Worm (Caenorhabditis elegans): ENCODE results near the gene nhr-222.

The nhr-222 gene

DNA sequence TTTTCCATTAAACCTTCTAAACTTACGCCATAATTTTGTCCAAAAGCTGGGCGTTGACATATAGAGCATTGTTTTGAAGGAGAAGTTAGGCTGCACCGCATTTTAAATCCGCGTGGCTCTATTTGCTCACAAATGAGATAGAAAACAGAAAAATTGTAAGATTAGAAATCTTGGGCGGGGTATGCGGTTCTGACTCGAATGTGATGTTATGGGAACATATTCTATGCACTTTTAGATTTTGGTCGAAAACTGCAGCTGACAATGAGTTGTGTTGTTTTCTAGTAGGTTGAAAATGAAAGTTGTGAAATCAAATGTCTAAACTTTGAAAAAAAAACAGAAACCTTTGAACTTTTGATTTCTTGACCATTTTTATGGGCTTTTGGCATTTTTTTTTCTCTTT, at the start of gene nhr-222:
TSS of gene nhr-222 (minus strand) at position 101 of the 400 bp plus-strand sequence.
- no peak for TF ChIP-seq him-1 (tag; optimal IDR thresholded peaks at IDR 0.05)
- no peak for TF ChIP-seq W03F9.2 (tag; optimal IDR thresholded peaks at IDR 0.05)
- no peak for TF ChIP-seq dao-5 (tag; optimal IDR thresholded peaks at IDR 0.05)

DNA sequence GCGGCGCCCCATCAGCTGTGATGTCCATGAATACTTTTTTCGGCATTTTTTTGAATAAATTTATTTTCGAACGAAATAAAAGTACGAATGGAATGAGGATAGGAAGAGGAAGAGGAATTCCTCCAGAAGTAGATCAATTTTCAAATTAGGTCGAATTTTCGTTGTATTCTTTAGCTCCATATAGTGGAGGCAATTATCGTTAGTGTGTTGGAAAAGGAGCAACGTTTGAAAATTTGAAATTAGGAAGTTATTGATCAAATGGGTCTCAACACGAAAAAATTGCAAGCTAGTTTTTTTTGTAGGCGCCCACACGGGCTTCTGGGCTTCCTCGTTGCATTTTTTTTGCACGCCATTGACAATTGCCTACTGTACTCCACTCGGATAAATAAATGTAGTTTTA, 48.9 kb upstream of the nhr-222 start, which contains the start of gene T22F3.12:
TSS of gene T22F3.12 (minus strand) at position 101 of the 400 bp plus-strand sequence.
- TF ChIP-seq dao-5 (tag; optimal IDR thresholded peaks at IDR 0.05): no peak
- no peak for TF ChIP-seq him-1 (tag; optimal IDR thresholded peaks at IDR 0.05)
- TF ChIP-seq W03F9.2 (tag; optimal IDR thresholded peaks at IDR 0.05): no peak

DNA sequence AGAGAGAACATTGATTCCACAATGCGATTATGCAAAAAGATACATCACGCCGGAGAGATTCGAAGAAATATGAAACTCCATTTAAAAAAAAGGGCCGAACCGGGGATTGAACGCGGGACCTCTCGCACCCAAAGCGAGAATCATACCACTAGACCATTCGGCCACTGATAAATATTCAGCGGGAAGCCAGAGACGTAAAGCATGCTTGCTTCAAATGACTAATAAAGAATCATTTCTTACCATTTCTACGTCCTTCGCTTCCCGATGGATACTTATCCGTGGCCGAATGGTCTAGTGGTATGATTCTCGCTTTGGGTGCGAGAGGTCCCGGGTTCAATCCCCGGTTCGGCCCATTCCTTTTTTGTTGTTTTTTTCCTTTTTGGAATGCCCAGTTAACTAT, 45.0 kb upstream of the nhr-222 start:
- no peak for TF ChIP-seq W03F9.2 (tag; optimal IDR thresholded peaks at IDR 0.05)
- no peak for TF ChIP-seq dao-5 (tag; optimal IDR thresholded peaks at IDR 0.05)
- TF ChIP-seq him-1 (tag; optimal IDR thresholded peaks at IDR 0.05): no peak

DNA sequence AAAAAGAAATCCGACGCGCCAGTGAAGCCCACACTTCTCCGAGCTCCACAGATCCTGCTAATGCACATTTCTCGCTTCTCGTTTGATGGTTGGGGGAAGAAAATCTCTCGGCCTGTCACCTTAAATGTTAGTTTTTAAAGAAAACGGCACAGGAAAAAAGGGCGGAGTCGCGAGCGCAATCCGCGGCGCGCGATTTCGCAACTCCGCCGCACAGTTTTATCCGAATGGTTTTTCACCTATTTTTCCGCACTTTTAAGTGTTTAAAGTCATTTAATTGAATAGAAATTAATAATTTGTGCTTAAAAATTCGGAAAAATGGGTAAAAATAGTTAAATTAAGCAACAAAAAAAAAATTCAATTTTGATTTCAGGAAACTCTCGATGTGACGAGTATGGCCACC, 44.4 kb upstream of the nhr-222 start:
- TF ChIP-seq dao-5 (tag; optimal IDR thresholded peaks at IDR 0.05) (no peak), him-1 (tag; optimal IDR thresholded peaks at IDR 0.05) (no peak), W03F9.2 (tag; optimal IDR thresholded peaks at IDR 0.05) (no peak)

DNA sequence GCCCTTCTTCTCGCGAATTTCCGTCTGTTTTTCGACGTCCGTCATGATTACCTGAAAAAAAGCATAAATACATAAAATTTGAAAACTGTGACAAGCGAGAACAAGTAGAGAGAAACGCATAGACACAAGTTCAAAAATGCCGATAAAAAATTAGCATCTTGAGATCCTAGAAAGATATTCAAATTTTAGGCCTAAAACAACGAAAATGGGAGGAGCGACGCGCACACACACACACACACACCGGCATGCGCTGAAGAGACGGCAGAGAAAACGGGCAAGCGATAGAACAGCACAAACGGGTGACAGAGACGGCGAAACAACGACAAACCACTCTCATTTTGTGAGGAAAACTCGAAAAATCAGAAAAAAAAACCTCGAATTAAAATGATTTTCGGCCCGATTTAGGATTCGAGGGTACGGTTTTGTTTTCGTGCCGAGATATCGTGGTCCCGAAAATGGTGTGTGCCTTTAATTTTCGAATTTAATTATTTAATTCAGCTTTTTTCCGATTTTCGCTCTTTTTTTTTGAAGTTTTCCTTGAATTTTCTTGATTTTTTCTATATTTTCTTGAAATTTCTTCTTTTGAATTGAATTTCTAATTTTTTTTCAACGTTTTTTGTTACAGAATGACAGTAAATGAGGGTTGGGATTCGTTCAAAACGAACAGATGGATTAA, 42.9 kb upstream of the nhr-222 start, which contains the start of the genes rpl-11.1 and T22F3.2:
TSS of gene rpl-11.1 (minus strand) at position 51 of the 676 bp plus-strand sequence.
TSS of gene T22F3.2 (plus strand) at position 626 of the 676 bp plus-strand sequence.
- no peak for TF ChIP-seq him-1 (tag; optimal IDR thresholded peaks at IDR 0.05)
- no peak for TF ChIP-seq dao-5 (tag; optimal IDR thresholded peaks at IDR 0.05)
- TF ChIP-seq W03F9.2 (tag; optimal IDR thresholded peaks at IDR 0.05): no peak

DNA sequence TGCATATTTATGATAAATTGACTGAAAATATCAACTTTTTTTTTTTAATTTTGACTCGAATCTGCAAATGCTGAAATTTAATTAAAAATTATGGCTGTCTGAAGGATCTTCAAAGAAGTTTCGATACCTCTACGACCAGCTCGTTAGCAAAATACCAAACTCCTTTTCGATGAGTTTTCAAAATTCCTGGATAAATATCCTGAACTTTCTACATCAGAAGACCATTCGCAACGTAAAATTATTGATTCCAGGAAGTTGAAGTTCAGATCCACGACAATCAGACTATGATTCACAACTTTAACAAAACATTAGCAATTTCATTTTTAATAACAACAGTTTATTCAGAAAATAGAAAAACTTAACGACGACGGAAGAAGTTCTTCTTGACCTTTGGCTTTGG, 41.8 kb upstream of the nhr-222 start:
- no peak for TF ChIP-seq W03F9.2 (tag; optimal IDR thresholded peaks at IDR 0.05)

DNA sequence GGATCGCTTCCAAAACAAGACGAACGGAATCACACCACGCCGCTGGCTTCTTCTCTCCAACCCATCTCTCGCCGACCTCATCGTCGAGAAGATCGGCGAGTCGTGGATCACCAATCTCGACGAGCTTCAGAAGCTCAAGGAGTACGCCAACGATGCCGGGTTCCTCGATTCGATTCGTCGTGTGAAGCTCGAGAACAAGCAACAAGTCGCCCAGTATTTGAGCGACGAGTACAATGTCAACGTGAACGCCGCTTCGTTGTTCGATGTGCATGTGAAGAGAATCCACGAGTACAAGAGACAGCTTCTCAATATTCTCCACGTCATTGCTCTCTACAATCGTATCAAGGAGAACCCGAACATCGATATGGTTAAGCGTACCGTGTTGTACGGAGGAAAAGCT, 40.4 kb upstream of the nhr-222 start:
- no peak for TF ChIP-seq W03F9.2 (tag; optimal IDR thresholded peaks at IDR 0.05)
- no peak for TF ChIP-seq him-1 (tag; optimal IDR thresholded peaks at IDR 0.05)
- no peak for TF ChIP-seq dao-5 (tag; optimal IDR thresholded peaks at IDR 0.05)

DNA sequence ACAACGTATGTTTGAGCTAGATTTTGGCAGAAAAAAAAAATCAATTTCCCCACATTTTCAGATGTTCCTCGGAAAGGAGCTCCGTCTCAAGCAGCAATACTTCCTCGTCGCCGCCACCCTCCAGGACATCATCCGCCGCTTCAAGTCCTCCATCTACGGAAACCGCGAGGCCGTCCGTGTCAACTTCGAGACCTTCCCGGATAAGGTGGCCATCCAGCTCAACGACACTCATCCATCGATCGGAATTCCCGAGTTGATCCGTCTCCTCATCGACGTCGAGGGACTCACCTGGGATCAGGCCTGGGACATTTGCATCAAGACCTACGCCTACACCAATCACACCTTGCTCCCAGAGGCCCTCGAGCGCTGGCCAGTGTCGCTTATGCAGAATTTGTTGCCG, 39.4 kb upstream of the nhr-222 start:
- TF ChIP-seq dao-5 (tag; optimal IDR thresholded peaks at IDR 0.05): no peak
- no peak for TF ChIP-seq W03F9.2 (tag; optimal IDR thresholded peaks at IDR 0.05)
- no peak for TF ChIP-seq him-1 (tag; optimal IDR thresholded peaks at IDR 0.05)

DNA sequence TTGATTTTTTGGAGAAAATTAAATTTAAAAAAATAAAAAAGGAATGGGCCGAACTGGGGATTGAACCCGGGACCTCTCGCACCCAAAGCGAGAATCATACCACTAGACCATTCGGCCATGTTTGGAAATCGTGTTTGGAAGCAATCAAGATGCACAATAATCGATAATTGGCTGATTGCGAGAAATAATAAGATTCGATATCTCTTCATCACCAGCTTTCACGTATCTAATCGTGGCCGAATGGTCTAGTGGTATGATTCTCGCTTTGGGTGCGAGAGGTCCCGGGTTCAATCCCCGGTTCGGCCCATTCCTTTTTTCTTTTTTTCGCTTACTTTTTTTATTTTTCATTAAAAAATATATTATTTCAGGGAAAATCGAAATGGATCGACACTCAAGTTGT, 38.8 kb upstream of the nhr-222 start:
- TF ChIP-seq dao-5 (tag; optimal IDR thresholded peaks at IDR 0.05): no peak
- peak; percentile 32 for TF ChIP-seq W03F9.2 (tag; optimal IDR thresholded peaks at IDR 0.05)

DNA sequence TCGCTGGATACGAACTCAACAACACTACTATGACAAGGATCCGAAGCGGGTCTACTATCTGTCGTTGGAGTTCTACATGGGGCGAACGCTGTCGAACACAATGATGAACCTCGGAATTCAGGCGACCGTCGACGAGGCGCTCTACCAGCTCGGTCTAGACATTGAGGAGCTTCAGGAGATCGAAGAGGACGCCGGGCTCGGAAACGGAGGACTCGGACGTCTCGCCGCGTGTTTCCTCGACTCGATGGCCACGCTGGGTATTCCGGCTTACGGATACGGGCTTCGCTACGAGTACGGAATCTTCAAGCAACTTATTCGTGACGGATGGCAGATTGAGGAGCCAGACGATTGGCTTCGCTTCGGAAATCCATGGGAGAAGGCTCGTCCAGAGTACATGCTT, 38.4 kb upstream of the nhr-222 start:
- TF ChIP-seq him-1 (tag; optimal IDR thresholded peaks at IDR 0.05) (no peak), W03F9.2 (tag; optimal IDR thresholded peaks at IDR 0.05) (no peak), dao-5 (tag; optimal IDR thresholded peaks at IDR 0.05) (no peak)

DNA sequence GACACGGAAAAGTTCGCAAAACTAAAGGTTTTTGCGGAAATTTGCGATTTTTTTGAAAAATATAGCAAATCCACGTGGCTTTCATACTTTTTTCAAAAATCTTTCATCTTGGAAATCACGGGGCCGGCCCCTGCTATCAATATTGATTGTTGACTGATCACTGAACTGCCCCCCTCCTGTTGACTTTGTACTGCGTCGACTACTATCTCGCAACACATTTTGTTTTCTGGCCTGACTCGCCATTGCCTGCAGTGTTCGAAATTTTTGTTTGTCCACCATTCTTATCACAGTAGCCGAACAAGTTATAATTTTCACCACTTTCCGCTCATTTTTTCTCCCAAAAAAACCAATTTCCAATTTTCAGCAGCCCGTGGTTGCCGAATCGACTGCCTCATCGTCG, 37.8 kb upstream of the nhr-222 start:
- TF ChIP-seq dao-5 (tag; optimal IDR thresholded peaks at IDR 0.05): no peak
- no peak for TF ChIP-seq W03F9.2 (tag; optimal IDR thresholded peaks at IDR 0.05)
- no peak for TF ChIP-seq him-1 (tag; optimal IDR thresholded peaks at IDR 0.05)

DNA sequence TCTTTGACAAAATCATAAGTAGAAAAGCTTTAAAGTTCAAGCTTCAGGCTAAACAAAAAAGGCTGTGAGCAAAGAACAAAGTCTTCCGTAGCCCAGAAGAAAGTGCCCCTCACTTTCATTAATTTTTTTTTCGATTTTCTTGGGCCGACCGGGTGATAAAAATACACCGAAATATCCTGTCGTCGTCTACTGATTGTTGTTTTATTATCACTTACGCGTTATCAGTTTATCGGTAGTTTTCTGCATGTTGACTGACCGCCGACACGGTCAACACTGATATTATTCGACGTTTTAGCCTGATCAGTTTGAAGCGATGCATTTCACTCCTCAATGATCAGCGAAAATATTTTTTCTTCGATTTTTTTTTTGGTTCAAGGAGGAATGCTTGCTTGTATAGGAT, 37.1 kb upstream of the nhr-222 start:
- TF ChIP-seq W03F9.2 (tag; optimal IDR thresholded peaks at IDR 0.05): no peak
- no peak for TF ChIP-seq dao-5 (tag; optimal IDR thresholded peaks at IDR 0.05)
- no peak for TF ChIP-seq him-1 (tag; optimal IDR thresholded peaks at IDR 0.05)

DNA sequence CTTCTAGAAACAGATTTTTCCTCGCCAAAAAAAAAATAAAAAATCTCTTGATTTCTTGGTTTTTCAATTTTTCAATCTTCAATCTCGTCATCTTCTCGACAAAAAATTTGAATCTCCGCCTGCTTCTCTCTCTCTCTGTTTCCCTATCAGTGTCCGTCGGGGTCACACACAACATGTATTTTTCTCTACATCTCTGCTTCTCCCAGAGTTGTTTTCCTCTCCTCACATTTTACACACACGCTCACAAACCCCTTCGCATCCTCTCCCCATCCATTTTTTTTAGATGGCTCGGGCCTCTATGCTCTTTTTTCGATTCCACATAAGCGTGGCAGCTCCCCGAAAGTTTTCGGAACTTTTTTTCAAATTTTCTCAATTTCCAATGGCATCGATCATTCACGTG, 36.6 kb upstream of the nhr-222 start:
- TF ChIP-seq dao-5 (tag; optimal IDR thresholded peaks at IDR 0.05): no peak
- TF ChIP-seq W03F9.2 (tag; optimal IDR thresholded peaks at IDR 0.05): peak; percentile 42
- no peak for TF ChIP-seq him-1 (tag; optimal IDR thresholded peaks at IDR 0.05)

DNA sequence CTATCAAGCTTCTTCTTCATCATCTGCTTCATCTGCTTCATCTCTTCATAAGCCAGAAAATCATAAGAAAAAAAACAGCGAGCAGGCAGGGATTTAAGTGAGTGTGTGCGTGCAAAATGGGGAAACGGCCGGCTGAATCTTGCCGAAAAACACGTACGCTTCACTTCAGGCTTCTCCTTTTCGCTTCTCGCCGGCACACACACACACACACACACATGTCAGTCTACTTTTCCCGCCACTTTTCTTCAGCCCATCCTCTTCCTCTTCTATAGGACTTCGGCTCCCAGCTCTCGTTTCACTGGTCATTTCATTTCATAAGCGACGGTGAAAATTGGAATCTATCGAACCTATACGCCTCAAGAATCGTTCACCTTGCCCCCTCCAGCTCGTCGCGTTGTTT, 36.0 kb upstream of the nhr-222 start:
- no peak for TF ChIP-seq W03F9.2 (tag; optimal IDR thresholded peaks at IDR 0.05)
- no peak for TF ChIP-seq dao-5 (tag; optimal IDR thresholded peaks at IDR 0.05)
- TF ChIP-seq him-1 (tag; optimal IDR thresholded peaks at IDR 0.05): no peak

DNA sequence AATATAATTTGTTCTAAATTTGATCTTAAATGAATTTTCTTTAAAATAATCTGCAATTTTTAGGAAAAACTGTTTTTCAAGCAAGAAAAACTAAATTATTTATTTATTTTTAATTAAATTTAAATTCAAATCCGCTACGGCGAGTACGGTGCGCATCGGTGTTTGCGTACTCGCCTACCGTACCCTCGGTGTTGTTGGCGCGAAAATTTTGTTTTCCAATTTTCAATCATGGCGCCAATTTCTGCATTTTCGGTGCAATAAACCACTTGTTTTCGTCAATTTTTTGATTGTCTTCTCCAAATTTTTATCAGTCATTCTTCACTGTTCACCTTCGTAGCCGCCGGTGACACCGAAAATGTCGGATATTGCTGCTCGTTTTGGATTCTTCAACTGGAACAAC, 35.6 kb upstream of the nhr-222 start, which contains the start of gene pygl-1:
TSS of gene pygl-1 (plus strand) at position 211 of the 400 bp plus-strand sequence.
- no peak for TF ChIP-seq him-1 (tag; optimal IDR thresholded peaks at IDR 0.05)
- peak; percentile 2 for TF ChIP-seq W03F9.2 (tag; optimal IDR thresholded peaks at IDR 0.05)

Data from whole organism, L4/young adult.